Fruit fly (Drosophila melanogaster) Kc167 (cell line): ENCODE measurements around the gene Dab.

Experiments
- Sin3A ChIP-seq: fragments of >200 bp; optimal IDR thresholded peaks from 2 replicates; lab custom pipeline; 2018; ENCODE audit warnings: missing external identifiers
- h ChIP-seq: fragments of >200 bp; optimal IDR thresholded peaks from 3 replicates; lab custom pipeline; 2018; ENCODE audit warnings: missing external identifiers
- insv ChIP-seq: fragments of >200 bp; optimal IDR thresholded peaks from 3 replicates; lab custom pipeline; 2018; ENCODE audit warnings: missing external identifiers
- psq ChIP-seq: fragments of >200 bp; optimal IDR thresholded peaks from 2 replicates; lab custom pipeline; 2017; ENCODE audit warnings: missing external identifiers
- ttk ChIP-seq: sonication (Bioruptor generic); optimal IDR thresholded peaks from 2 replicates; lab custom pipeline; 2017; ENCODE audit warnings: missing external identifiers

DNA sequence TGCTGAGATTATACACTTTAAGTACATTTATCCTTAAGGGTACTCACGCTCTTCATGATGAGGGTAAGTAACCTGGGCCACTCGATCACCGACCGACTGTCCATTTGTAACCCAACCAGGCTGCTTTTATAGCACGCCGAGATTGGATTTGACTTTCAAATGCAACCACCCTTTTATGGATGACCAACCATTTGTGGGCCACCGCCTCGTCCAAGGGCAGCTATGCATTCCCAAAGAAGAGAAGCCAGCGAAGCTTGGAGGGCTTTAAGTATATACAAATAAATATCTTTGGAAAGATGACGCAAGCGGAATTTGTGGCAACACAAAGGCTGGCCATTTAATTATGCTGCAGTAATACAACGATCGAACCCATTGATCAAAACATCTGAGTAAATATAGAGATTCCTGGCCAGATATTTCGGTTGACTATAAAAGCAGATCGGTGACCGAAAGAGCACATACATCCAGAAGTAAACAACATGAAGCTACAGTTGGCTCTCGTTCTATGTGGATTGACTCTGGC is 14.2 kb downstream of the Dab start, which contains the start of the genes CG13026 and PGRP-SB2:
- TF ChIP-seq psq (lab: Kevin White, UChicago) = no peak
- TF ChIP-seq h (lab: Kevin White, UChicago) = no peak
- no peak for TF ChIP-seq Sin3A (lab: Kevin White, UChicago)
- no peak for TF ChIP-seq ttk (lab: Kevin White, UChicago)
- no peak for TF ChIP-seq insv (lab: Kevin White, UChicago)
